Worm (Caenorhabditis elegans): Measurements from ENCODE around the gene gcy-1.

DNA sequence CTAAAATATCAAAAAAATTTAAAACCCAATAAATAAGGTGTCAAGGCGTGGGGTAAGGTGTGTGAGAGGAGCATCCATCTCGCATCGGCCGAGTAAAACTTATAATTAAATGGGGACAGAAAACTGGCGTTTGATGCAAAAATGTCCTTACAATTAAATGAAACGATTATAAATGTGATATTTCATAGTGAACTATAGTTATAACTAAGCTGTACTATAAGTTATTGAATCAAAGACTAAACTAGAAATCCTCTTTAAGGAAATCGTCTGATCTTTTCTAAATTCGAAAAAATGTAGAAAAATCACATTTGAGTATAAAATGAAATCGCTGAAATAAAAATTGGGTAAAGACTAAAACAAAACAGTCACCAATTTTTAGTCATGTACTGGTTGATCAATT is 34.0 kb upstream of the gcy-1 start, which contains the start of gene sra-6:
- TF ChIP-seq hmbx-1 (tag; optimal IDR thresholded peaks at IDR 0.05) (no peak), tbx-37 (GFP tag; conservative IDR thresholded peaks at IDR 0.05) (no peak), ama-1 (optimal IDR thresholded peaks at IDR 0.05) (no peak), ceh-36 (tag; optimal IDR thresholded peaks at IDR 0.05) (no peak), hmg-4 (GFP tag; optimal IDR thresholded peaks at IDR 0.05) (no peak), hnd-1 (tag; optimal IDR thresholded peaks at IDR 0.05) (no peak), F13C5.2 (tag; optimal IDR thresholded peaks at IDR 0.05) (no peak), scrt-1 (GFP tag; IDR thresholded peaks at IDR 0.05) (no peak), sea-1 (GFP tag; conservative IDR thresholded peaks at IDR 0.05) (no peak)

All from whole organism, early embryonic.